Fruit fly (Drosophila melanogaster) whole organism, embryonic: ENCODE measurements around the gene tplus3a.

Experiments
- CG2678 ChIP-seq: fragments of 200-800 bp; sonication (Bioruptor generic); optimal IDR thresholded peaks from 3 replicates; lab custom pipeline; 2019; ENCODE audit warnings: missing biosample characterization, mild to moderate bottlenecking, missing genetic modification characterization, moderate library complexity
- ci ChIP-seq: fragments of 200-800 bp; sonication (Bioruptor generic); IDR thresholded peaks from 3 replicates; pipeline ENCODE4 v1.3.6; 2022; ENCODE audit warnings: missing biosample characterization, missing genetic modification characterization
- zen2 ChIP-seq: fragments of 200-800 bp; sonication (Bioruptor generic); IDR thresholded peaks from 3 replicates; pipeline ENCODE4 v1.3.6; 2022; ENCODE audit warnings: missing biosample characterization, missing genetic modification characterization; ENCODE audit not compliant: partially characterized antibody

dm6 chr2L:22070844-22071243 is at the start of gene tplus3a:
- TF ChIP-seq ci (GFP tag; lab: Robert Waterston, UW) (no peak), zen2 (GFP tag; lab: Robert Waterston, UW) (no peak), CG2678 (tag; lab: Kevin White, UChicago) (no peak)
